Fruit fly (Drosophila melanogaster) whole organism, embryonic: Measurements from ENCODE around the gene jim.

Experiments
- CG10431 ChIP-seq: fragments of 200-800 bp; sonication (Bioruptor generic); optimal IDR thresholded peaks from 3 replicates; lab custom pipeline; 2018; ENCODE audit warnings: missing biosample characterization, mild to moderate bottlenecking, missing genetic modification characterization
- CG12219 ChIP-seq: fragments of 200-800 bp; sonication (Bioruptor generic); optimal IDR thresholded peaks from 3 replicates; lab custom pipeline; 2018; ENCODE audit warnings: missing biosample characterization, mild to moderate bottlenecking, missing genetic modification characterization
- CG13123 ChIP-seq: fragments of 200-800 bp; sonication (Bioruptor generic); optimal IDR thresholded peaks from 2 replicates; lab custom pipeline; 2016; ENCODE audit warnings: missing biosample characterization, missing genetic modification characterization
- CG13424 ChIP-seq: fragments of 200-800 bp; sonication (Bioruptor generic); optimal IDR thresholded peaks from 2 replicates; lab custom pipeline; 2019; ENCODE audit warnings: missing biosample characterization, mild to moderate bottlenecking, missing genetic modification characterization, moderate library complexity
- CG14860 ChIP-seq: fragments of 200-800 bp; sonication (Bioruptor generic); IDR thresholded peaks from 3 replicates; pipeline ENCODE4 v1.3.6; 2022; ENCODE audit warnings: missing biosample characterization, missing genetic modification characterization; ENCODE audit not compliant: partially characterized antibody
- CG14965 ChIP-seq: fragments of 200-800 bp; sonication (Bioruptor generic); optimal IDR thresholded peaks from 2 replicates; lab custom pipeline; 2016; ENCODE audit warnings: missing biosample characterization, missing genetic modification characterization, borderline replicate concordance
- CG16815 ChIP-seq: fragments of 200-800 bp; sonication (Bioruptor generic); optimal IDR thresholded peaks from 3 replicates; lab custom pipeline; 2017; ENCODE audit warnings: missing biosample characterization, mild to moderate bottlenecking, missing genetic modification characterization
- CG17612 ChIP-seq: fragments of 200-800 bp; sonication (Bioruptor generic); IDR thresholded peaks from 2 replicates; pipeline ENCODE4 v1.3.6; 2022; ENCODE audit warnings: missing biosample characterization, missing genetic modification characterization
- CG18619 ChIP-seq: fragments of 200-800 bp; sonication (Bioruptor generic); optimal IDR thresholded peaks from 3 replicates; lab custom pipeline; 2017; ENCODE audit warnings: missing biosample characterization, mild to moderate bottlenecking, missing genetic modification characterization
- CG30403 ChIP-seq: fragments of 200-800 bp; sonication (Bioruptor generic); optimal IDR thresholded peaks from 3 replicates; lab custom pipeline; 2016; ENCODE audit warnings: missing biosample characterization, missing genetic modification characterization
- CG31441 ChIP-seq: fragments of 200-800 bp; sonication (Bioruptor generic); IDR thresholded peaks from 2 replicates; pipeline ENCODE4 v1.3.6; 2022; ENCODE audit warnings: missing biosample characterization, missing genetic modification characterization
- CG34422 ChIP-seq: fragments of 200-800 bp; sonication (Bioruptor generic); IDR thresholded peaks from 3 replicates; pipeline ENCODE4 v1.3.6; 2022; ENCODE audit warnings: missing biosample characterization, missing genetic modification characterization
- CG4820 ChIP-seq: fragments of 200-800 bp; sonication (Bioruptor generic); optimal IDR thresholded peaks from 3 replicates; lab custom pipeline; 2016; ENCODE audit warnings: missing biosample characterization, missing genetic modification characterization
- CG5953 ChIP-seq: fragments of 200-800 bp; sonication (Bioruptor generic); IDR thresholded peaks from 2 replicates; pipeline ENCODE4 v1.3.6; 2022; ENCODE audit warnings: missing biosample characterization, missing genetic modification characterization
- CG7357 ChIP-seq: fragments of 200-800 bp; sonication (Bioruptor generic); IDR thresholded peaks from 3 replicates; pipeline ENCODE4 v1.3.6; 2022; ENCODE audit warnings: missing biosample characterization, missing genetic modification characterization
- CG8281 ChIP-seq: fragments of 200-800 bp; sonication (Bioruptor generic); optimal IDR thresholded peaks from 2 replicates; lab custom pipeline; 2018; ENCODE audit warnings: missing biosample characterization, mild to moderate bottlenecking, missing genetic modification characterization, moderate library complexity
- CG8478 ChIP-seq: fragments of >200 bp; optimal IDR thresholded peaks from 2 replicates; lab custom pipeline; 2018
- Dbx ChIP-seq: fragments of 200-800 bp; sonication (Bioruptor generic); IDR thresholded peaks from 3 replicates; pipeline ENCODE4 v1.3.6; 2022; ENCODE audit warnings: missing biosample characterization, missing genetic modification characterization
- Dip2 ChIP-seq: fragments of 200-800 bp; sonication (Bioruptor generic); IDR thresholded peaks from 2 replicates; pipeline ENCODE4 v1.3.6; 2022; ENCODE audit warnings: missing biosample characterization, missing genetic modification characterization
- HLH3B ChIP-seq: fragments of 200-800 bp; sonication (Bioruptor generic); IDR thresholded peaks from 2 replicates; pipeline ENCODE4 v1.3.6; 2022; ENCODE audit warnings: missing biosample characterization, missing genetic modification characterization
- Hmr ChIP-seq: fragments of 200-800 bp; sonication (Bioruptor generic); optimal IDR thresholded peaks from 3 replicates; lab custom pipeline; 2017; ENCODE audit warnings: mild to moderate bottlenecking, missing biosample characterization, missing genetic modification reagents, missing genetic modification characterization
- Jarid2 ChIP-seq: fragments of 200-800 bp; sonication (Bioruptor generic); optimal IDR thresholded peaks from 3 replicates; lab custom pipeline; 2017; ENCODE audit warnings: mild to moderate bottlenecking, missing biosample characterization, missing genetic modification reagents, missing genetic modification characterization
- Med ChIP-seq: fragments of 200-800 bp; sonication (Bioruptor generic); peaks from one replicate; lab custom pipeline; 2016; ENCODE audit warnings: missing biosample characterization, missing genetic modification characterization, mild to moderate bottlenecking, inconsistent platforms, moderate library complexity
- Mrtf ChIP-seq: fragments of 200-800 bp; sonication (Bioruptor generic); IDR thresholded peaks from 3 replicates; pipeline ENCODE4 v1.3.6; 2022; ENCODE audit warnings: missing biosample characterization, missing genetic modification characterization
- NFAT ChIP-seq: fragments of 200-800 bp; sonication (Bioruptor generic); IDR thresholded peaks from 2 replicates; pipeline ENCODE4 v1.3.6; 2022; ENCODE audit warnings: missing biosample characterization, missing genetic modification characterization
- Nf-YA ChIP-seq: fragments of 200-800 bp; sonication (Bioruptor generic); IDR thresholded peaks from 2 replicates; pipeline ENCODE4 v1.3.6; 2022; ENCODE audit warnings: missing biosample characterization, missing genetic modification characterization
- Opbp ChIP-seq: fragments of 200-800 bp; sonication (Bioruptor generic); IDR thresholded peaks from 3 replicates; pipeline ENCODE4 v1.3.6; 2022; ENCODE audit warnings: missing biosample characterization, missing genetic modification characterization; ENCODE audit not compliant: partially characterized antibody
- Spps ChIP-seq: fragments of 200-800 bp; sonication (Bioruptor generic); optimal IDR thresholded peaks from 2 replicates; lab custom pipeline; 2018; ENCODE audit warnings: missing biosample characterization, mild to moderate bottlenecking, missing genetic modification characterization
- aop ChIP-seq: fragments of 200-800 bp; sonication (Bioruptor generic); IDR thresholded peaks from 2 replicates; pipeline ENCODE4 v1.3.6; 2022; ENCODE audit warnings: missing biosample characterization, missing genetic modification characterization
- bbx ChIP-seq: fragments of 200-800 bp; sonication (Bioruptor generic); IDR thresholded peaks from 2 replicates; pipeline ENCODE4 v1.3.6; 2022; ENCODE audit warnings: missing biosample characterization, missing genetic modification characterization; ENCODE audit not compliant: partially characterized antibody
- bigmax ChIP-seq: fragments of 200-800 bp; sonication (Bioruptor generic); optimal IDR thresholded peaks from 2 replicates; lab custom pipeline; 2018; ENCODE audit warnings: missing biosample characterization, mild to moderate bottlenecking, missing genetic modification characterization
- bsh ChIP-seq, 2 experiments: fragments of 200-800 bp; sonication (Bioruptor generic); optimal IDR thresholded peaks; 2 replicates each; lab custom pipeline; 2017 to 2018; ENCODE audit warnings: mild to moderate bottlenecking in 2 of 2, missing biosample characterization in 2 of 2, missing genetic modification characterization in 2 of 2, moderate library complexity in 1 of 2
- cg ChIP-seq: fragments of 200-800 bp; sonication (Bioruptor generic); optimal IDR thresholded peaks from 3 replicates; lab custom pipeline; 2019; ENCODE audit warnings: missing biosample characterization, mild to moderate bottlenecking, missing genetic modification characterization, moderate library complexity
- crol ChIP-seq: fragments of 200-800 bp; sonication (Bioruptor generic); IDR thresholded peaks from 2 replicates; pipeline ENCODE4 v1.3.6; 2022; ENCODE audit warnings: missing biosample characterization, missing genetic modification characterization
- da ChIP-seq: fragments of 200-800 bp; sonication (Bioruptor generic); optimal IDR thresholded peaks from 2 replicates; lab custom pipeline; 2016; ENCODE audit warnings: missing biosample characterization, missing genetic modification characterization
- insv ChIP-seq, 2 experiments: fragments of 200-800 bp; sonication (Bioruptor generic); optimal IDR thresholded peaks; 3 replicates each; lab custom pipeline; 2016 to 2018; ENCODE audit warnings: missing biosample characterization in 2 of 2, missing genetic modification characterization in 2 of 2
- jumu ChIP-seq: fragments of 200-800 bp; sonication (Bioruptor generic); optimal IDR thresholded peaks from 3 replicates; lab custom pipeline; 2016; ENCODE audit warnings: missing biosample characterization, missing genetic modification characterization
- ken ChIP-seq: fragments of 200-800 bp; sonication (Bioruptor generic); IDR thresholded peaks from 3 replicates; pipeline ENCODE4 v1.3.6; 2022; ENCODE audit warnings: missing biosample characterization, missing genetic modification characterization
- nerfin-1 ChIP-seq: fragments of 200-800 bp; sonication (Bioruptor generic); optimal IDR thresholded peaks from 3 replicates; lab custom pipeline; 2019; ENCODE audit warnings: missing biosample characterization, mild to moderate bottlenecking, missing genetic modification characterization, moderate library complexity
- nerfin-2 ChIP-seq: fragments of 200-800 bp; sonication (Bioruptor generic); IDR thresholded peaks from 2 replicates; pipeline ENCODE4 v1.3.6; 2022; ENCODE audit warnings: missing biosample characterization, missing genetic modification characterization; ENCODE audit not compliant: partially characterized antibody
- pb ChIP-seq: fragments of 200-800 bp; sonication (Bioruptor generic); optimal IDR thresholded peaks from 3 replicates; lab custom pipeline; 2016; ENCODE audit warnings: missing biosample characterization, missing genetic modification characterization
- pho ChIP-seq: fragments of 200-800 bp; sonication (Bioruptor generic); optimal IDR thresholded peaks from 2 replicates; lab custom pipeline; 2016; ENCODE audit warnings: missing biosample characterization, missing genetic modification characterization
- pita ChIP-seq: fragments of 200-800 bp; sonication (Bioruptor generic); optimal IDR thresholded peaks from 2 replicates; lab custom pipeline; 2017; ENCODE audit warnings: missing biosample characterization, mild to moderate bottlenecking, missing genetic modification characterization
- pzg ChIP-seq: fragments of 200-800 bp; sonication (Bioruptor generic); optimal IDR thresholded peaks from 3 replicates; lab custom pipeline; 2018; ENCODE audit warnings: missing biosample characterization, mild to moderate bottlenecking, missing genetic modification characterization, moderate library complexity
- sc ChIP-seq, 3 experiments: fragments of >200 bp in 2 of 3; fragments of 200-800 bp in 1 of 3; sonication (Bioruptor generic) in 1 of 3; optimal IDR thresholded peaks; 2 replicates in 2 of 3; 3 replicates in 1 of 3; lab custom pipeline; 2017; ENCODE audit warnings: mild to moderate bottlenecking in 1 of 3, missing biosample characterization in 1 of 3, missing genetic modification characterization in 1 of 3, missing genetic modification reagents in 1 of 3
- sens ChIP-seq: fragments of 200-800 bp; sonication (Bioruptor generic); peaks from one replicate; lab custom pipeline; 2016; ENCODE audit warnings: missing biosample characterization, missing genetic modification characterization
- tap ChIP-seq: fragments of 200-800 bp; optimal IDR thresholded peaks from 3 replicates; lab custom pipeline; 2019; ENCODE audit warnings: missing biosample characterization, mild to moderate bottlenecking, missing genetic modification characterization, moderate library complexity

jim gene

dm6 chr3L:22742945-22743582, 91.9 kb downstream of the jim start (continued):
- TF ChIP-seq CG30403 (GFP tag; lab: Kevin White, UChicago): peak; percentile 40

- TF ChIP-seq Spps (tag; lab: Kevin White, UChicago) (no peak), Opbp (0 out of 3 replicates have a peak, but pooled peaks have one; percentile 29), CG5953 (no peak), CG10431 (GFP tag; lab: Kevin White, UChicago) (no peak), da (no peak), Med (peak; percentile 7), Mrtf (GFP tag; lab: Robert Waterston, UW) (no peak), bbx (GFP tag; lab: Robert Waterston, UW) (0 out of 2 replicates have a peak, but pooled peaks have one; percentile 6), pb (GFP tag; lab: Kevin White, UChicago) (no peak), nerfin-1 (no peak), pzg (GFP tag; lab: Kevin White, UChicago) (no peak), CG14965 (no peak), Dbx (no peak), sc (optimal IDR thresholded peaks at IDR 0.05; lab: Kevin White, UChicago) (no peak), sc (GFP tag; optimal IDR thresholded peaks at IDR 0.05; lab: Kevin White, UChicago) (no peak), pho (no peak), ken (GFP tag; lab: Robert Waterston, UW) (0 out of 3 replicates have a peak, but pooled peaks have one; percentile 31), CG13424 (tag; lab: Kevin White, UChicago) (no peak), CG16815 (GFP tag; lab: Kevin White, UChicago) (no peak), CG14860 (GFP tag; lab: Robert Waterston, UW) (0 out of 3 replicates have a peak, but pooled peaks have one; percentile 17), CG34422 (GFP tag; lab: Robert Waterston, UW) (no peak), Jarid2 (no peak), Hmr (no peak), NFAT (GFP tag; lab: Robert Waterston, UW) (0 out of 2 replicates have a peak, but pooled peaks have one; percentile 8), crol (peak; percentile 44; the same call in 1 of the 2 replicates), insv (GFP tag; optimal IDR thresholded peaks at IDR 0.05; lab: Kevin White, UChicago) (peak in 1 of 2 experiments; percentile 57), CG7357 (GFP tag; lab: Robert Waterston, UW) (no peak), cg (peak; percentile 85)
Measured at dm6 chr3L:22742121-22742531, 92.9 kb downstream of the jim start.

- TF ChIP-seq CG8281 (peak; percentile 33), jumu (GFP tag; lab: Kevin White, UChicago) (peak; percentile 63), nerfin-2 (GFP tag; lab: Robert Waterston, UW) (peak; percentile 59), aop (GFP tag; lab: Robert Waterston, UW) (no peak), HLH3B (GFP tag; lab: Robert Waterston, UW) (peak; percentile 61; the same call in 1 of the 2 replicates), tap (tag; lab: Kevin White, UChicago) (peak; percentile 24), CG13123 (GFP tag; lab: Kevin White, UChicago) (peak; percentile 74), sens (GFP tag; lab: Kevin White, UChicago) (peak; percentile 96), bigmax (GFP tag; lab: Kevin White, UChicago) (no peak), CG8478 (no peak), CG17612 (GFP tag; lab: Robert Waterston, UW) (peak; percentile 63), bsh (GFP tag; optimal IDR thresholded peaks at IDR 0.05; lab: Kevin White, UChicago) (peak; percentile 32 to 54), Dip2 (GFP tag; lab: Robert Waterston, UW) (no peak), Nf-YA (0 out of 2 replicates have a peak, but pooled peaks have one; percentile 34), CG12219 (peak; percentile 33), CG18619 (GFP tag; lab: Kevin White, UChicago) (peak; percentile 89), CG4820 (GFP tag; lab: Kevin White, UChicago) (peak; percentile 83), pita (GFP tag; lab: Kevin White, UChicago) (no peak), CG31441 (peak; percentile 78)
Measured at dm6 chr3L:22741389-22742120, 93.4 kb downstream of the jim start, which contains the start of gene CG7369. CG7369 (plus strand) TSS chr3L:22741793.
